Fruit fly (Drosophila melanogaster) whole organism, embryonic: ENCODE data around the gene CG6567.

Experiments used
- Atf-2 ChIP-seq: fragments of 200-800 bp; sonication (Bioruptor generic); optimal IDR thresholded peaks from 2 replicates; lab custom pipeline; 2016; ENCODE audit warnings: missing biosample characterization, missing genetic modification characterization
- Blimp-1 ChIP-seq: fragments of 200-800 bp; sonication (Bioruptor generic); optimal IDR thresholded peaks from 3 replicates; lab custom pipeline; 2018; ENCODE audit warnings: missing biosample characterization, missing genetic modification characterization, mild to moderate bottlenecking, moderate library complexity, missing genetic modification reagents
- CG10321 ChIP-seq: fragments of 200-800 bp; sonication (Bioruptor generic); IDR thresholded peaks from 2 replicates; pipeline ENCODE4 v1.3.6; 2022; ENCODE audit warnings: missing biosample characterization, missing genetic modification characterization
- CG11247 ChIP-seq: fragments of 200-800 bp; sonication (Bioruptor generic); IDR thresholded peaks from 2 replicates; pipeline ENCODE4 v1.3.6; 2022; ENCODE audit warnings: missing biosample characterization, missing genetic modification characterization
- CG12104 ChIP-seq: fragments of 200-800 bp; sonication (Bioruptor generic); optimal IDR thresholded peaks from 3 replicates; lab custom pipeline; 2016; ENCODE audit warnings: missing biosample characterization, missing genetic modification characterization
- CG13287 ChIP-seq: fragments of 200-800 bp; sonication (Bioruptor generic); IDR thresholded peaks from 2 replicates; pipeline ENCODE4 v1.3.6; 2022; ENCODE audit warnings: missing biosample characterization, missing genetic modification characterization; ENCODE audit not compliant: partially characterized antibody
- CG13894 ChIP-seq: fragments of 200-800 bp; sonication (Bioruptor generic); optimal IDR thresholded peaks from 3 replicates; lab custom pipeline; 2018; ENCODE audit warnings: missing biosample characterization, mild to moderate bottlenecking, missing genetic modification characterization, moderate library complexity
- CG14050 ChIP-seq: fragments of 200-800 bp; sonication (Bioruptor generic); IDR thresholded peaks from 3 replicates; pipeline ENCODE4 v1.3.6; 2022; ENCODE audit warnings: missing biosample characterization, missing genetic modification characterization
- CG17186 ChIP-seq: fragments of 200-800 bp; sonication (Bioruptor generic); optimal IDR thresholded peaks from 3 replicates; lab custom pipeline; 2017; ENCODE audit warnings: missing biosample characterization, missing genetic modification reagents, missing genetic modification characterization
- CG17829 ChIP-seq: fragments of 200-800 bp; optimal IDR thresholded peaks from 2 replicates; lab custom pipeline; 2019; ENCODE audit warnings: missing biosample characterization, mild to moderate bottlenecking, missing genetic modification characterization, moderate library complexity
- CG2129 ChIP-seq: fragments of 200-800 bp; sonication (Bioruptor generic); IDR thresholded peaks from 2 replicates; pipeline ENCODE4 v1.3.6; 2022; ENCODE audit warnings: missing biosample characterization, missing genetic modification characterization; ENCODE audit not compliant: partially characterized antibody
- CG2202 ChIP-seq: fragments of 200-800 bp; sonication (Bioruptor generic); optimal IDR thresholded peaks from 2 replicates; lab custom pipeline; 2018; ENCODE audit warnings: missing biosample characterization, mild to moderate bottlenecking, missing genetic modification characterization
- CG32767 ChIP-seq: fragments of 200-800 bp; sonication (Bioruptor generic); IDR thresholded peaks from 2 replicates; pipeline ENCODE4 v1.3.6; 2022; ENCODE audit warnings: missing biosample characterization, missing genetic modification characterization
- CG7786 ChIP-seq: fragments of 200-800 bp; sonication (Bioruptor generic); optimal IDR thresholded peaks from 2 replicates; lab custom pipeline; 2016; ENCODE audit warnings: missing biosample characterization, missing genetic modification characterization
- CG9817 ChIP-seq: fragments of 200-800 bp; sonication (Bioruptor generic); optimal IDR thresholded peaks from 2 replicates; lab custom pipeline; 2018; ENCODE audit warnings: missing biosample characterization, mild to moderate bottlenecking, missing genetic modification characterization, moderate library complexity
- CrebB ChIP-seq: fragments of 200-800 bp; sonication (Bioruptor generic); optimal IDR thresholded peaks from 3 replicates; lab custom pipeline; 2018; ENCODE audit warnings: missing biosample characterization, mild to moderate bottlenecking, missing genetic modification characterization
- Dad ChIP-seq: fragments of 200-800 bp; sonication (Bioruptor generic); optimal IDR thresholded peaks from 3 replicates; lab custom pipeline; 2016; ENCODE audit warnings: missing biosample characterization, missing genetic modification characterization
- Ets65A ChIP-seq: fragments of 200-800 bp; sonication (Bioruptor generic); peaks from one replicate; lab custom pipeline; 2016; ENCODE audit warnings: missing biosample characterization, missing genetic modification characterization
- Fer1 ChIP-seq: fragments of 200-800 bp; sonication (Bioruptor generic); optimal IDR thresholded peaks from 2 replicates; lab custom pipeline; 2017; ENCODE audit warnings: missing biosample characterization, mild to moderate bottlenecking, missing genetic modification characterization
- Fer2 ChIP-seq: fragments of 200-800 bp; sonication (Bioruptor generic); optimal IDR thresholded peaks from 2 replicates; lab custom pipeline; 2018; ENCODE audit warnings: missing biosample characterization, mild to moderate bottlenecking, missing genetic modification characterization, moderate library complexity
- H15 ChIP-seq: fragments of 200-800 bp; sonication (Bioruptor generic); IDR thresholded peaks from 3 replicates; pipeline ENCODE4 v1.3.6; 2022; ENCODE audit warnings: missing biosample characterization, missing genetic modification characterization
- HLH3B ChIP-seq: fragments of 200-800 bp; sonication (Bioruptor generic); IDR thresholded peaks from 2 replicates; pipeline ENCODE4 v1.3.6; 2022; ENCODE audit warnings: missing biosample characterization, missing genetic modification characterization
- HLH4C ChIP-seq: fragments of 200-800 bp; sonication (Bioruptor generic); IDR thresholded peaks from 3 replicates; pipeline ENCODE4 v1.3.6; 2022; ENCODE audit warnings: missing biosample characterization, missing genetic modification characterization; ENCODE audit not compliant: partially characterized antibody
- MTF-1 ChIP-seq: fragments of 200-800 bp; sonication (Bioruptor generic); optimal IDR thresholded peaks from 2 replicates; lab custom pipeline; 2018; ENCODE audit warnings: missing biosample characterization, mild to moderate bottlenecking, missing genetic modification characterization, borderline replicate concordance
- Neu2 ChIP-seq: fragments of 200-800 bp; sonication (Bioruptor generic); optimal IDR thresholded peaks from 3 replicates; lab custom pipeline; 2016; ENCODE audit warnings: missing biosample characterization, missing genetic modification characterization, borderline replicate concordance
- Nf-YC ChIP-seq: fragments of 200-800 bp; optimal IDR thresholded peaks from 3 replicates; lab custom pipeline; 2019; ENCODE audit warnings: missing biosample characterization, mild to moderate bottlenecking, missing genetic modification characterization, moderate library complexity
- Optix ChIP-seq: fragments of 200-800 bp; sonication (Bioruptor generic); IDR thresholded peaks from 3 replicates; pipeline ENCODE4 v1.3.6; 2022; ENCODE audit warnings: missing biosample characterization, missing genetic modification characterization
- Side ChIP-seq: fragments of 200-800 bp; sonication (Bioruptor generic); optimal IDR thresholded peaks from 2 replicates; lab custom pipeline; 2016; ENCODE audit warnings: missing biosample characterization, missing genetic modification characterization
- Ssrp ChIP-seq: fragments of 200-800 bp; sonication (Bioruptor generic); optimal IDR thresholded peaks from 2 replicates; lab custom pipeline; 2018; ENCODE audit warnings: missing biosample characterization, mild to moderate bottlenecking, missing genetic modification characterization, moderate library complexity
- Taf1 ChIP-seq: fragments of 200-800 bp; sonication (Bioruptor generic); IDR thresholded peaks from 2 replicates; pipeline ENCODE4 v1.3.6; 2022; ENCODE audit warnings: missing biosample characterization, missing genetic modification characterization
- al ChIP-seq: fragments of 200-800 bp; sonication (Bioruptor generic); IDR thresholded peaks from 2 replicates; pipeline ENCODE4 v1.3.6; 2022; ENCODE audit warnings: missing biosample characterization, missing genetic modification characterization
- ara ChIP-seq: fragments of 200-800 bp; sonication (Bioruptor generic); IDR thresholded peaks from 2 replicates; pipeline ENCODE4 v1.3.6; 2022; ENCODE audit warnings: missing biosample characterization, missing genetic modification characterization
- ash1 ChIP-seq: fragments of 200-800 bp; sonication (Bioruptor generic); optimal IDR thresholded peaks from 2 replicates; lab custom pipeline; 2018; ENCODE audit warnings: missing biosample characterization, mild to moderate bottlenecking, missing genetic modification characterization
- bigmax ChIP-seq: fragments of 200-800 bp; sonication (Bioruptor generic); optimal IDR thresholded peaks from 2 replicates; lab custom pipeline; 2018; ENCODE audit warnings: missing biosample characterization, mild to moderate bottlenecking, missing genetic modification characterization
- cg ChIP-seq: fragments of 200-800 bp; sonication (Bioruptor generic); optimal IDR thresholded peaks from 3 replicates; lab custom pipeline; 2019; ENCODE audit warnings: missing biosample characterization, mild to moderate bottlenecking, missing genetic modification characterization, moderate library complexity
- chif ChIP-seq, 2 experiments: fragments of 200-800 bp; sonication (Bioruptor generic); optimal IDR thresholded peaks; 3 replicates each; lab custom pipeline; 2016; ENCODE audit warnings: missing biosample characterization in 2 of 2, missing genetic modification characterization in 2 of 2
- chm ChIP-seq: fragments of 200-800 bp; sonication (Bioruptor generic); IDR thresholded peaks from 2 replicates; pipeline ENCODE4 v1.3.6; 2022; ENCODE audit warnings: missing biosample characterization, missing genetic modification characterization
- fu2 ChIP-seq: fragments of 200-800 bp; sonication (Bioruptor generic); optimal IDR thresholded peaks from 2 replicates; lab custom pipeline; 2016; ENCODE audit warnings: missing biosample characterization, missing genetic modification characterization
- insv ChIP-seq, 2 experiments: fragments of 200-800 bp; sonication (Bioruptor generic); optimal IDR thresholded peaks; 3 replicates each; lab custom pipeline; 2016 to 2018; ENCODE audit warnings: missing biosample characterization in 2 of 2, missing genetic modification characterization in 2 of 2
- jumu ChIP-seq: fragments of 200-800 bp; sonication (Bioruptor generic); optimal IDR thresholded peaks from 3 replicates; lab custom pipeline; 2016; ENCODE audit warnings: missing biosample characterization, missing genetic modification characterization
- lab ChIP-seq: fragments of 200-800 bp; sonication (Bioruptor generic); optimal IDR thresholded peaks from 3 replicates; lab custom pipeline; 2017; ENCODE audit warnings: missing biosample characterization, missing genetic modification characterization, mild to moderate bottlenecking, moderate library complexity, missing genetic modification reagents
- onecut ChIP-seq: fragments of 200-800 bp; sonication (Bioruptor generic); IDR thresholded peaks from 2 replicates; pipeline ENCODE4 v1.3.6; 2022; ENCODE audit warnings: missing biosample characterization, missing genetic modification characterization
- otp ChIP-seq: fragments of 200-800 bp; sonication (Bioruptor generic); IDR thresholded peaks from 3 replicates; pipeline ENCODE4, ENCODE4 v1.3.6; 2022; ENCODE audit warnings: missing biosample characterization, missing genetic modification characterization
- ro ChIP-seq: fragments of 200-800 bp; sonication (Bioruptor generic); IDR thresholded peaks from 2 replicates; pipeline ENCODE4 v1.3.6; 2022; ENCODE audit warnings: missing biosample characterization, missing genetic modification characterization
- run ChIP-seq: fragments of 200-800 bp; sonication (Bioruptor generic); optimal IDR thresholded peaks from 3 replicates; lab custom pipeline; 2018; ENCODE audit warnings: missing biosample characterization, mild to moderate bottlenecking, missing genetic modification characterization
- slbo ChIP-seq: fragments of 200-800 bp; sonication (Bioruptor generic); IDR thresholded peaks from 2 replicates; pipeline ENCODE4 v1.3.6; 2022; ENCODE audit warnings: missing biosample characterization, missing genetic modification characterization
- sna ChIP-seq: fragments of 200-800 bp; sonication (Bioruptor generic); IDR thresholded peaks from 2 replicates; pipeline ENCODE4 v1.3.6; 2022; ENCODE audit warnings: missing biosample characterization, missing genetic modification characterization; ENCODE audit not compliant: partially characterized antibody
- tna ChIP-seq: fragments of 200-800 bp; sonication (Bioruptor generic); IDR thresholded peaks from 2 replicates; pipeline ENCODE4 v1.3.6; 2022; ENCODE audit warnings: missing biosample characterization, missing genetic modification characterization; ENCODE audit not compliant: partially characterized antibody
- tup ChIP-seq: fragments of 200-800 bp; sonication (Bioruptor generic); optimal IDR thresholded peaks from 2 replicates; lab custom pipeline; 2016; ENCODE audit warnings: missing biosample characterization, mild to moderate bottlenecking, missing genetic modification characterization, moderate library complexity

The CG6567 gene

DNA sequence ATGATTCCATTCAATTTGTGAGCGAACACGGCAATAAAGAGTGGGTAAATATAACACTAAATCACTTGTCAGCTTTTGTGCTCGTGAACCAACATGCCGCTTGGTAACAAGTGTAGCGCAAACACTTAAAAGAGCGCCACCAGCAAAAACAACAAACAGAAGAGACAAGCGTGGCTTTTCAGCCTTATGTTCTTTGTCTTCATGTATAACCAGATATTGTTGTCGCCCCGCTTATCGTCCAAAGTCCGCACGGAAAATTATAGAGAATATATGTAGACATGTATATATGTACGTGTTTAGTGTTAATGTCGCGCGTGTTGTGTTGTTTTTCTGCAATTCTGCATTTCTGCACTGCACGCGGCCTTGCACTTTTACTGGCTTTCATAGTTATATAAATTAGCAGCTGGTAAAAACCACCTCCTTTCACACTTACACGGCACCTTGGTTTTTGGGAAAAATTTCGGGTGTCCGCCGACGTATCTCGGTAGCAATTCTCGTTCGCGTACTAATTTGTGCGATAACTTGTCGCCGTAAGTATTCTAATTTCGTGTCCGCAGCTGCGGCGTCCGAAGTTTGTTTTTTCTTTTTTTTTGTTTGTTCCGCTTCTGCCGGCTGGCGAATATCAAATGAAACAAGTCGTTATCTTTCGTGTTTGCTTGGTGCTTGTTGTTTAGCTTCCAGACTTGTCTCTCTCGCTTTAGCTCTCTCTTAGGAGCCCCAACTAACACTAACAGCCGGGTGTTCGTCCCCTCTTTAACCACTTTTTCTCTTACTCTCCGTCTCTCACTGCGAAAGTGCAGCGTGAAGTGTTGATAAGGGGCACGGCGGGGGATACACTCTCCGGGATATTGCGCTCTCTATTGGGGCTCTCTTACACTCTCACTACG is 34.6 kb upstream of the CG6567 start (continued):
- TF ChIP-seq CG9817 (tag; lab: Kevin White, UChicago) = no peak
- TF ChIP-seq HLH4C = no peak
- TF ChIP-seq insv (GFP tag; optimal IDR thresholded peaks at IDR 0.05; lab: Kevin White, UChicago) = no peak
- peak; percentile 55 for TF ChIP-seq lab (GFP tag; lab: Kevin White, UChicago)
- TF ChIP-seq otp = no peak; the same call in 2 of the 3 replicates
- TF ChIP-seq CG2129 = no peak
- TF ChIP-seq MTF-1 = peak; percentile 22
- TF ChIP-seq sna (GFP tag; lab: Robert Waterston, UW) = no peak; the same call in 1 of the 2 replicates
- TF ChIP-seq CG17829 (tag; lab: Kevin White, UChicago) = no peak
- TF ChIP-seq chm (GFP tag; lab: Robert Waterston, UW) = peak; percentile 62
- no peak for TF ChIP-seq tup (GFP tag; lab: Kevin White, UChicago)
- TF ChIP-seq cg = peak; percentile 67
- no peak for TF ChIP-seq CG17186 (GFP tag; lab: Kevin White, UChicago)
- TF ChIP-seq CrebB (tag; lab: Kevin White, UChicago) = peak; percentile 42
- TF ChIP-seq Ets65A = peak; percentile 91
- TF ChIP-seq Fer2 (tag; lab: Kevin White, UChicago) = peak; percentile 34
- TF ChIP-seq ara (GFP tag; lab: Robert Waterston, UW) = peak; percentile 30; the same call in 1 of the 2 replicates
- TF ChIP-seq ash1 (GFP tag; lab: Kevin White, UChicago) = no peak
- peak; percentile 47; the same call in 1 of the 2 replicates for TF ChIP-seq Taf1 (GFP tag; lab: Robert Waterston, UW)
- TF ChIP-seq Nf-YC (tag; lab: Kevin White, UChicago) = no peak
- TF ChIP-seq ro (GFP tag; lab: Robert Waterston, UW) = no peak
- TF ChIP-seq tna = no peak
- TF ChIP-seq Blimp-1 = no peak
- peak; percentile 37 for TF ChIP-seq CG13287 (GFP tag; lab: Robert Waterston, UW)
- no peak for TF ChIP-seq chif (GFP tag; optimal IDR thresholded peaks at IDR 0.05; lab: Kevin White, UChicago)
- TF ChIP-seq Atf-2 (GFP tag; lab: Kevin White, UChicago) = no peak
- peak; percentile 4 for TF ChIP-seq Side (GFP tag; lab: Kevin White, UChicago)
- peak; percentile 58 for TF ChIP-seq slbo (GFP tag; lab: Robert Waterston, UW)
- no peak for TF ChIP-seq CG32767 (GFP tag; lab: Robert Waterston, UW)
- TF ChIP-seq CG13894 (tag; lab: Kevin White, UChicago) = peak; percentile 43
- no peak for TF ChIP-seq CG12104
- TF ChIP-seq Optix (GFP tag; lab: Robert Waterston, UW) = peak; percentile 12; the same call in 1 of the 3 replicates
- TF ChIP-seq Dad = no peak
- no peak for TF ChIP-seq CG2202 (tag; lab: Kevin White, UChicago)
- no peak for TF ChIP-seq CG14050
- no peak for TF ChIP-seq Ssrp (tag; lab: Kevin White, UChicago)
- no peak for TF ChIP-seq H15 (GFP tag; lab: Robert Waterston, UW)
- TF ChIP-seq Fer1 (GFP tag; lab: Kevin White, UChicago) = peak; percentile 48
- no peak for TF ChIP-seq CG10321
- no peak for TF ChIP-seq run (tag; lab: Kevin White, UChicago)
- no peak for TF ChIP-seq Neu2
- TF ChIP-seq bigmax = no peak
- TF ChIP-seq jumu (GFP tag; lab: Kevin White, UChicago) = no peak
- no peak for TF ChIP-seq al
- TF ChIP-seq HLH3B = peak; percentile 48
- no peak for TF ChIP-seq CG11247 (GFP tag; lab: Robert Waterston, UW)
- no peak for TF ChIP-seq fu2 (GFP tag; lab: Kevin White, UChicago)
- TF ChIP-seq CG7786 (GFP tag; lab: Kevin White, UChicago) = no peak
- TF ChIP-seq onecut = peak; percentile 40; the same call in 1 of the 2 replicates
